Worm (Caenorhabditis elegans): ENCODE data around the gene tceb-3.
A peak's percentile ranks its signal among the peaks of the same experiment; 100 is the strongest.
"Not testable (repeated sequence)": the region's sequence is repeated elsewhere in the genome, so short reads cannot be mapped to it uniquely, and the experiment has no call there.

tceb-3 gene

ce11 chrII:10932305-10932704 is 14.9 kb downstream of the tceb-3 start:
- no peak for TF ChIP-seq dve-1 (tag; optimal IDR thresholded peaks at IDR 0.05)

- no peak for TF ChIP-seq eyg-1 (tag; optimal IDR thresholded peaks at IDR 0.05)
- TF ChIP-seq sdc-2 (tag; optimal IDR thresholded peaks at IDR 0.05): no peak
These were observed 16.3 kb downstream of the tceb-3 start for ce11 chrII:10930678-10931650.

ce11 chrII:10925804-10926570 is 21.2 kb downstream of the tceb-3 start, which contains the start of gene metr-1:
Gene metr-1 (plus strand): TSS chrII:10926561.
- TF ChIP-seq fkh-6 (tag; optimal IDR thresholded peaks at IDR 0.05): no peak
- TF ChIP-seq pqm-1 (tag; optimal IDR thresholded peaks at IDR 0.05): no peak
- peak; percentile 33 for TF ChIP-seq elt-2 (tag; optimal IDR thresholded peaks at IDR 0.05)
- no peak for TF ChIP-seq fkh-10 (GFP tag; optimal IDR thresholded peaks at IDR 0.05)
- TF ChIP-seq tbx-2 (tag; optimal IDR thresholded peaks at IDR 0.05): no peak
- no peak for TF ChIP-seq zip-5 (tag; optimal IDR thresholded peaks at IDR 0.05)
- no peak for TF ChIP-seq unc-3 (GFP tag; conservative IDR thresholded peaks at IDR 0.05)
- no peak for TF ChIP-seq unc-3 (tag; optimal IDR thresholded peaks at IDR 0.05)
- TF ChIP-seq ceh-22 (tag; optimal IDR thresholded peaks at IDR 0.05): no peak
- no peak for TF ChIP-seq madf-2 (tag; optimal IDR thresholded peaks at IDR 0.05)
- no peak for TF ChIP-seq ama-1 (optimal IDR thresholded peaks at IDR 0.05)
- TF ChIP-seq T23F11.4 (GFP tag; optimal IDR thresholded peaks at IDR 0.05): no peak
- TF ChIP-seq ceh-2 (tag; optimal IDR thresholded peaks at IDR 0.05): no peak
- TF ChIP-seq unc-42 (tag; optimal IDR thresholded peaks at IDR 0.05): no peak
- TF ChIP-seq ceh-31 (tag; optimal IDR thresholded peaks at IDR 0.05): peak; percentile 18
- TF ChIP-seq pat-9 (tag; optimal IDR thresholded peaks at IDR 0.05): no peak
- TF ChIP-seq ahr-1 (tag; optimal IDR thresholded peaks at IDR 0.05): no peak
- TF ChIP-seq hlh-15 (tag; optimal IDR thresholded peaks at IDR 0.05): no peak

DNA sequence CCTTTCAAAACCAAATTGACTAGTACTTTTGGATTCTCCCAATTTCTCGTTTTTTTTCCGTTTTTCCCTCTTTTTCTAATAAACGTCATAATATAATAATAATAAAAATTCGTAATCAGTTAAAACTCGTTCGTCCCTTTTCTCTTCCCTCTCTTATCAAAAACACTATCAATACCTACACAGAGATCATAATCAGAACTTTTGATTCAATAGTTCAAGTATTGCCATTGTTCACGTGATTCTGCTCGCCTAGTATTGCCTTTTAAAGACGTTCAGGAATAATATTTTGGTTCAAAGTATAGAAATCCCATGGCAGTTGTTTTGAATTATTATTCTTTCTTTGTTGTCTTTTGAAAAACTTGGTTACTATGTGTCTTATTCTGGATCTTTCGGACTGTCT is 22.5 kb downstream of the tceb-3 start:
- TF ChIP-seq elt-2 (tag; optimal IDR thresholded peaks at IDR 0.05) (peak; percentile 84), ceh-2 (tag; optimal IDR thresholded peaks at IDR 0.05) (no peak)

DNA sequence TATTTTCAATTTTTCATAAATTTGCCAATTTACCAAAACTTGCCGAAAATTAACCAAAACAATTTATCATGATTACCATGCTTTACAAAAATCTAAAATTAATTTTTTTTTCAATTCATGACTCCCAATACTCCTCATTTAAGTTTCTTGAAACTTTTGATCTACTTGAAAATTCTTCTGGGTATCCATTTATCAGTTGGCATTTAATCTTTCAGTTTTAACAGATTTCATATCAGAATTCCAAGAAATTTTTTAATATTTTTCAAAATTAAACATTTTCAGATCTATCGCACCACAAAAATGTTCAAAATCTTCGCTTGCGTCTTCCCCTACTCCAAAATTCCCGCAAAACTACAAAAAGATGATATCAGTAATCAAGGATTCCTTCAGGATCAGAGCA is 23.3 kb downstream of the tceb-3 start, which contains the start of gene Y19D2B.2:
Gene Y19D2B.2 (plus strand): TSS at position 301 of the 400 bp plus-strand sequence.
- TF ChIP-seq dve-1 (tag; optimal IDR thresholded peaks at IDR 0.05) (no peak), pqm-1 (tag; optimal IDR thresholded peaks at IDR 0.05) (no peak), fkh-6 (tag; optimal IDR thresholded peaks at IDR 0.05) (no peak), unc-86 (tag; optimal IDR thresholded peaks at IDR 0.05) (no peak), sdc-2 (tag; optimal IDR thresholded peaks at IDR 0.05) (no peak), elt-4 (tag; optimal IDR thresholded peaks at IDR 0.05) (no peak), ama-1 (optimal IDR thresholded peaks at IDR 0.05) (no peak), fkh-10 (GFP tag; optimal IDR thresholded peaks at IDR 0.05) (no peak), ets-4 (tag; optimal IDR thresholded peaks at IDR 0.05) (no peak), odd-2 (tag; optimal IDR thresholded peaks at IDR 0.05) (no peak), ceh-34 (tag; optimal IDR thresholded peaks at IDR 0.05) (no peak)

DNA sequence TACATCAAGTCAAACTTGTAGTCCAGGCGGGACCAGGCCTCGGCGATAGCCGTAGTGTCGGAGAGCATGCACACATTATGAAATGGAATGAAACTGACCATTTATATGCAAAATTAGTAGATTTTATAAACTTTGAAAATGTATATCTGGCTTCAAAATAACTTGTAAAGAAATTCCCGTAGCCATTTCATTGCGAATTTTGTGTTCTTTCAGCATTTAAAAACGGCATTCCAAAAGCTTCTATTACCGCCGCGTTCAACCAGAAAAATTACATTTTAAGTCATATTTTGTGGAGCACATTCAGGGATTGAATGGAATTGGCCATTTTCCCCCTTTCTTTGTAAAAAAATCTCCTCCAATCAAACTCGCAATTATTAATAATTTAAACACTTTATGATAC is 24.3 kb downstream of the tceb-3 start, which contains the start of gene Y19D2B.1:
Gene Y19D2B.1 (minus strand): TSS at position 101 of the 400 bp plus-strand sequence.
- TF ChIP-seq nhr-11 (tag; optimal IDR thresholded peaks at IDR 0.05); pha-2 (tag; optimal IDR thresholded peaks at IDR 0.05); hlh-30 (tag; optimal IDR thresholded peaks at IDR 0.05; ENCODE audit: insufficient read depth): not testable (repeated sequence)
